Worm (Caenorhabditis elegans) whole organism, late embryonic: ENCODE measurements around the gene txt-19.

Source experiments
- K02D7.2 ChIP-seq: sonication (generic microtip); optimal IDR thresholded peaks from 2 replicates; lab custom pipeline; 2017; ENCODE audit warnings: mild to moderate bottlenecking, missing genetic modification characterization, missing compliant biosample characterization
- nhr-11 ChIP-seq: fragments of 150-350 bp; optimal IDR thresholded peaks from 2 replicates; lab custom pipeline; 2014; ENCODE audit warnings: missing biosample characterization, missing genetic modification characterization
- pha-2 ChIP-seq: sonication (generic microtip); optimal IDR thresholded peaks from 2 replicates; lab custom pipeline; 2017; ENCODE audit warnings: mild to moderate bottlenecking, missing genetic modification characterization, missing compliant biosample characterization

ce11 chrIV:12835363-12835762 is 10.3 kb upstream of the txt-19 start:
- TF ChIP-seq K02D7.2 (tag; lab: Kevin White, UChicago) (no peak), pha-2 (no peak), nhr-11 (no peak)
